Worm (Caenorhabditis elegans) whole organism, midembryonic: Measurements from ENCODE around the gene frm-3.

Experiments
- T22C8.4 ChIP-seq: fragments of 200-800 bp; sonication (Bioruptor generic); IDR thresholded peaks from 2 replicates; pipeline ENCODE4 v1.3.6; 2022; ENCODE audit warnings: missing genetic modification characterization, missing compliant biosample characterization
- flt-1 ChIP-seq: fragments of 200-800 bp; sonication (Bioruptor generic); IDR thresholded peaks from 2 replicates; pipeline ENCODE4 v1.3.6; 2022; ENCODE audit warnings: missing genetic modification characterization, missing compliant biosample characterization
- klf-2 ChIP-seq: fragments of 200-800 bp; sonication (Bioruptor generic); conservative IDR thresholded peaks from 2 replicates; pipeline ENCODE4 v1.3.6; 2022; ENCODE audit warnings: missing genetic modification reagents, missing genetic modification characterization, missing compliant biosample characterization
- med-1 ChIP-seq: sonication (generic microtip); optimal IDR thresholded peaks from 2 replicates; lab custom pipeline; 2017; ENCODE audit warnings: missing genetic modification characterization, mild to moderate bottlenecking, missing compliant biosample characterization, antibody characterized with exemption, missing genetic modification reagents; ENCODE audit not compliant: insufficient read depth
- tab-1 ChIP-seq: fragments of 200-800 bp; sonication (Bioruptor generic); IDR thresholded peaks from 2 replicates; pipeline ENCODE4 v1.3.6; 2022; ENCODE audit warnings: missing genetic modification characterization, missing compliant biosample characterization
- ztf-23 ChIP-seq: fragments of 200-800 bp; sonication (Bioruptor generic); IDR thresholded peaks from 2 replicates; pipeline ENCODE4 v1.3.6; 2022; ENCODE audit warnings: missing genetic modification reagents, missing genetic modification characterization, missing compliant biosample characterization
- ztf-29 ChIP-seq: fragments of 200-800 bp; sonication (Bioruptor generic); IDR thresholded peaks from 2 replicates; pipeline ENCODE4 v1.3.6; 2022; ENCODE audit warnings: missing genetic modification reagents, missing genetic modification characterization, missing compliant biosample characterization

ce11 chrX:11569744-11570359 lies 2.5 kb upstream of the frm-3 start:
- TF ChIP-seq T22C8.4 (GFP tag; lab: Robert Waterston, UW) (no peak), tab-1 (GFP tag; lab: Robert Waterston, UW) (no peak), ztf-23 (GFP tag; lab: Robert Waterston, UW) (no peak), med-1 (no peak), flt-1 (GFP tag; lab: Robert Waterston, UW) (0 out of 2 replicates have a peak, but pooled peaks have one; percentile 16), ztf-29 (GFP tag; lab: Robert Waterston, UW) (no peak), klf-2 (GFP tag; lab: Robert Waterston, UW) (no peak)
